Worm (Caenorhabditis elegans) whole organism, mixed stage, embryonic: ENCODE data around the gene T10B10.9.

Source experiments
- blmp-1 ChIP-seq: fragments of 150-350 bp; optimal IDR thresholded peaks from 2 replicates; lab custom pipeline; 2014; ENCODE audit warnings: missing biosample characterization, missing genetic modification characterization
- mls-2 ChIP-seq: sonication (generic microtip); optimal IDR thresholded peaks from 2 replicates; lab custom pipeline; 2016; ENCODE audit warnings: mild to moderate bottlenecking, missing genetic modification characterization, moderate library complexity, missing compliant biosample characterization
- nhr-237 ChIP-seq: fragments of 150-350 bp; optimal IDR thresholded peaks from 2 replicates; lab custom pipeline; 2014; ENCODE audit warnings: missing biosample characterization, missing genetic modification characterization
- pha-4 ChIP-seq: fragments of 150-350 bp; optimal IDR thresholded peaks from 2 replicates; lab custom pipeline; 2018; ENCODE audit warnings: missing biosample characterization, missing genetic modification reagents, missing genetic modification characterization
- unc-39 ChIP-seq: fragments of 150-350 bp; optimal IDR thresholded peaks from 2 replicates; lab custom pipeline; 2014; ENCODE audit warnings: missing biosample characterization, missing genetic modification characterization

DNA sequence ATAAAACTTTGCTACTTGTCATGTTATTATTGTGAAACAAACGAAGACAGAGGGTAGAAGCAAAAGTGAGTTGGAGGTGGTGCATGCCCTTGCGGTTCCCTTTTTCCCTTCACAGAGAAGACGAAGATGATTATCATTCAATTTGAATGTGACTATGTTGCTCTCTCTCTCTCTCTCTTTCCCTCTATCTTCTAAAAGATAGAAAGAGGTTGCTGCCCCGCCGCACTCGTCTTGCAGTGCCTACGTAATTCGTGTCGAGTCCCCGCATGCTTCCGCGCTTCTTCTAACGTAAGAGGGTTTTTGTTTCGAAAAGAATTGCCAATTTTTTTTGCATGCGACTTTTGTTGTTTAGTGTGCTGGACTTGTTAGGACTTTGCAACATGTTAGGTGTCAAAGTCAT lies 36.0 kb upstream of the T10B10.9 start:
- TF ChIP-seq pha-4 (tag; lab: Kevin White, UChicago): no peak
- TF ChIP-seq nhr-237 (tag; lab: Kevin White, UChicago): no peak
- no peak for TF ChIP-seq mls-2 (tag; lab: Kevin White, UChicago)
- no peak for TF ChIP-seq blmp-1
- TF ChIP-seq unc-39 (tag; lab: Kevin White, UChicago): no peak
